Worm (Caenorhabditis elegans) whole organism, mixed stage, embryonic: ENCODE results near the gene cox-18.

ENCODE experiments used
- M03D4.4 ChIP-seq: sonication (generic microtip); optimal IDR thresholded peaks from 2 replicates; lab custom pipeline; 2017; ENCODE audit warnings: mild to moderate bottlenecking, missing genetic modification characterization, missing compliant biosample characterization
- ceh-39 ChIP-seq: fragments of 150-350 bp; optimal IDR thresholded peaks from 2 replicates; lab custom pipeline; 2014; ENCODE audit warnings: missing biosample characterization, missing genetic modification characterization
- mls-2 ChIP-seq: sonication (generic microtip); optimal IDR thresholded peaks from 2 replicates; lab custom pipeline; 2016; ENCODE audit warnings: mild to moderate bottlenecking, missing genetic modification characterization, moderate library complexity, missing compliant biosample characterization
- nhr-237 ChIP-seq: fragments of 150-350 bp; optimal IDR thresholded peaks from 2 replicates; lab custom pipeline; 2014; ENCODE audit warnings: missing biosample characterization, missing genetic modification characterization
- pha-4 ChIP-seq: fragments of 150-350 bp; optimal IDR thresholded peaks from 2 replicates; lab custom pipeline; 2018; ENCODE audit warnings: missing biosample characterization, missing genetic modification reagents, missing genetic modification characterization
- unc-39 ChIP-seq: fragments of 150-350 bp; optimal IDR thresholded peaks from 2 replicates; lab custom pipeline; 2014; ENCODE audit warnings: missing biosample characterization, missing genetic modification characterization
- ztf-11 ChIP-seq: fragments of 150-350 bp; optimal IDR thresholded peaks from 2 replicates; lab custom pipeline; 2014; ENCODE audit warnings: missing biosample characterization, missing genetic modification characterization

ce11 chrIV:1105104-1105503, 7.9 kb downstream of the cox-18 start:
- TF ChIP-seq unc-39 (tag; lab: Kevin White, UChicago) (no peak), ceh-39 (tag; lab: Kevin White, UChicago) (no peak), nhr-237 (tag; lab: Kevin White, UChicago) (no peak), pha-4 (tag; lab: Kevin White, UChicago) (no peak), ztf-11 (no peak), mls-2 (tag; lab: Kevin White, UChicago) (no peak), M03D4.4 (tag; lab: Kevin White, UChicago) (no peak)
